Fruit fly (Drosophila melanogaster) Kc167 (cell line): ENCODE measurements around the gene CYLD.

Source experiments
- Sin3A ChIP-seq: fragments of >200 bp; optimal IDR thresholded peaks from 2 replicates; lab custom pipeline; 2018; ENCODE audit warnings: missing external identifiers
- h ChIP-seq: fragments of >200 bp; optimal IDR thresholded peaks from 3 replicates; lab custom pipeline; 2018; ENCODE audit warnings: missing external identifiers
- psq ChIP-seq: fragments of >200 bp; optimal IDR thresholded peaks from 2 replicates; lab custom pipeline; 2017; ENCODE audit warnings: missing external identifiers
- ttk ChIP-seq: sonication (Bioruptor generic); optimal IDR thresholded peaks from 2 replicates; lab custom pipeline; 2017; ENCODE audit warnings: missing external identifiers

- TF ChIP-seq h (no peak), psq (lab: Kevin White, UChicago) (no peak), Sin3A (lab: Kevin White, UChicago) (no peak), ttk (lab: Kevin White, UChicago) (no peak)
Observed at dm6 chr2L:10292066-10292560, 7.5 kb downstream of the CYLD start, which contains the start of gene Ufd4.
